Worm (Caenorhabditis elegans) whole organism, L3 larva: ENCODE data around the gene F37A8.5.

ENCODE experiments used
- ceh-82 ChIP-seq: fragments of 150-350 bp; optimal IDR thresholded peaks from 2 replicates; lab custom pipeline; 2014; ENCODE audit warnings: missing biosample characterization, missing genetic modification characterization
- nhr-237 ChIP-seq: fragments of 150-350 bp; optimal IDR thresholded peaks from 2 replicates; lab custom pipeline; 2014; ENCODE audit warnings: missing biosample characterization, missing genetic modification characterization
- pha-4 ChIP-seq: fragments of 150-350 bp; optimal IDR thresholded peaks from 2 replicates; lab custom pipeline; 2014; ENCODE audit warnings: missing biosample characterization, missing genetic modification reagents, missing genetic modification characterization

DNA sequence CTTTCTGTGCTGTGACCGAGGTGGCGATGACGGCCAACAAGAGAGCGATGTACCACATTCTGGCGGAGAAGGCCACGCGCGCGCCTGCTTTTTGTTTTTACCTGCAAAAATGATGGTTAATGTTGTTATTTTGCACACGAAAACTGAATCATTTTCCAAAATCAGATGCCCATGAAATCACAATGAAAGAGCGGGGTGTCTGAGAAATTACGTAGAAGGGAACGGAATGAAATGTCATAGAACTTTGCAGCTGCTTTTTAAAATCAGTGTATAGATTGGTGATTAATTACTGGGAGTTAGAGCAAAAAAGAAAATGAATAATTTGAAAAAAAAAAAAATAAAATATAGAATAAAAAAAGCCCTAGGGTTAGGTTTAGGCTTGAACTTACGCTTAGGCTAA is 20.6 kb upstream of the F37A8.5 start, which contains the start of gene npl-10:
- TF ChIP-seq nhr-237 (tag; lab: Kevin White, UChicago) (no peak), ceh-82 (tag; lab: Kevin White, UChicago) (no peak), pha-4 (no peak)
